Fruit fly (Drosophila melanogaster) whole organism, embryonic: ENCODE results near the gene mRpL15.

Experiments used
- B-H2 ChIP-seq: fragments of 200-800 bp; sonication (Bioruptor generic); optimal IDR thresholded peaks from 2 replicates; lab custom pipeline; 2018; ENCODE audit warnings: missing biosample characterization, mild to moderate bottlenecking, missing genetic modification characterization
- CG12104 ChIP-seq: fragments of 200-800 bp; sonication (Bioruptor generic); optimal IDR thresholded peaks from 3 replicates; lab custom pipeline; 2016; ENCODE audit warnings: missing biosample characterization, missing genetic modification characterization
- CG12391 ChIP-seq: fragments of 200-800 bp; sonication (Bioruptor generic); optimal IDR thresholded peaks from 3 replicates; lab custom pipeline; 2018; ENCODE audit warnings: missing biosample characterization, mild to moderate bottlenecking, missing genetic modification characterization, moderate library complexity
- CG14667 ChIP-seq: fragments of 200-800 bp; sonication (Bioruptor generic); IDR thresholded peaks from 2 replicates; pipeline ENCODE4 v1.3.6; 2022; ENCODE audit warnings: missing biosample characterization, missing genetic modification characterization
- CG14965 ChIP-seq: fragments of 200-800 bp; sonication (Bioruptor generic); optimal IDR thresholded peaks from 2 replicates; lab custom pipeline; 2016; ENCODE audit warnings: missing biosample characterization, missing genetic modification characterization, borderline replicate concordance
- CG15073 ChIP-seq: fragments of 200-800 bp; sonication (Bioruptor generic); optimal IDR thresholded peaks from 2 replicates; lab custom pipeline; 2016; ENCODE audit warnings: missing biosample characterization, missing genetic modification characterization
- CG17385 ChIP-seq: fragments of 200-800 bp; sonication (Bioruptor generic); optimal IDR thresholded peaks from 3 replicates; lab custom pipeline; 2018; ENCODE audit warnings: missing biosample characterization, mild to moderate bottlenecking, missing genetic modification characterization
- CG4424 ChIP-seq: fragments of 200-800 bp; sonication (Bioruptor generic); optimal IDR thresholded peaks from 3 replicates; lab custom pipeline; 2016; ENCODE audit warnings: missing biosample characterization, missing genetic modification characterization
- CG6765 ChIP-seq: fragments of 200-800 bp; sonication (Bioruptor generic); optimal IDR thresholded peaks from 3 replicates; lab custom pipeline; 2017; ENCODE audit warnings: missing biosample characterization, mild to moderate bottlenecking, missing genetic modification characterization
- CG7357 ChIP-seq: fragments of 200-800 bp; sonication (Bioruptor generic); IDR thresholded peaks from 3 replicates; pipeline ENCODE4 v1.3.6; 2022; ENCODE audit warnings: missing biosample characterization, missing genetic modification characterization
- CG9727 ChIP-seq: fragments of 200-800 bp; sonication (Bioruptor generic); optimal IDR thresholded peaks from 3 replicates; lab custom pipeline; 2017; ENCODE audit warnings: missing biosample characterization, mild to moderate bottlenecking, missing genetic modification characterization
- CkIIα-i1 ChIP-seq: fragments of 200-800 bp; sonication (Bioruptor generic); IDR thresholded peaks from 2 replicates; pipeline ENCODE4 v1.3.6; 2022; ENCODE audit warnings: missing biosample characterization, missing genetic modification characterization
- CoRest ChIP-seq: fragments of 200-800 bp; sonication (Bioruptor generic); optimal IDR thresholded peaks from 3 replicates; lab custom pipeline; 2018; ENCODE audit warnings: missing biosample characterization, mild to moderate bottlenecking, missing genetic modification characterization, moderate library complexity
- Dref ChIP-seq: fragments of 200-800 bp; sonication (Bioruptor generic); IDR thresholded peaks from 2 replicates; pipeline ENCODE4 v1.3.6; 2022; ENCODE audit warnings: missing biosample characterization, missing genetic modification characterization
- E2f2 ChIP-seq: fragments of 200-800 bp; sonication (Bioruptor generic); IDR thresholded peaks from 2 replicates; pipeline ENCODE4 v1.3.6; 2022; ENCODE audit warnings: missing biosample characterization, missing genetic modification characterization
- Eip74EF ChIP-seq, 2 experiments: fragments of 200-800 bp in 1 of 2; fragments of >200 bp in 1 of 2; sonication (Bioruptor generic) in 1 of 2; optimal IDR thresholded peaks; 2 replicates each; lab custom pipeline; 2017 to 2019; ENCODE audit warnings: missing biosample characterization in 2 of 2, missing genetic modification characterization in 2 of 2, mild to moderate bottlenecking in 1 of 2, moderate library complexity in 1 of 2
- HLH54F ChIP-seq: fragments of 200-800 bp; sonication (Bioruptor generic); optimal IDR thresholded peaks from 3 replicates; lab custom pipeline; 2016; ENCODE audit warnings: missing biosample characterization, missing genetic modification characterization
- Kr ChIP-seq: fragments of 200-800 bp; sonication (Bioruptor generic); optimal IDR thresholded peaks from 2 replicates; lab custom pipeline; 2017; ENCODE audit warnings: missing biosample characterization, mild to moderate bottlenecking, missing genetic modification characterization
- MBD-R2 ChIP-seq: fragments of 200-800 bp; sonication (Bioruptor generic); IDR thresholded peaks from 2 replicates; pipeline ENCODE4 v1.3.6; 2022; ENCODE audit warnings: missing biosample characterization, missing genetic modification characterization
- Mad ChIP-seq: fragments of 200-800 bp; sonication (Bioruptor generic); optimal IDR thresholded peaks from 2 replicates; lab custom pipeline; 2016; ENCODE audit warnings: missing biosample characterization, missing genetic modification characterization
- Med ChIP-seq: fragments of 200-800 bp; sonication (Bioruptor generic); peaks from one replicate; lab custom pipeline; 2016; ENCODE audit warnings: missing biosample characterization, missing genetic modification characterization, mild to moderate bottlenecking, inconsistent platforms, moderate library complexity
- Meics ChIP-seq: fragments of 200-800 bp; sonication (Bioruptor generic); optimal IDR thresholded peaks from 2 replicates; lab custom pipeline; 2017; ENCODE audit warnings: missing biosample characterization, mild to moderate bottlenecking, missing genetic modification characterization
- NFAT ChIP-seq: fragments of 200-800 bp; sonication (Bioruptor generic); IDR thresholded peaks from 2 replicates; pipeline ENCODE4 v1.3.6; 2022; ENCODE audit warnings: missing biosample characterization, missing genetic modification characterization
- Nf-YA ChIP-seq: fragments of 200-800 bp; sonication (Bioruptor generic); IDR thresholded peaks from 2 replicates; pipeline ENCODE4 v1.3.6; 2022; ENCODE audit warnings: missing biosample characterization, missing genetic modification characterization
- NfI ChIP-seq: fragments of 200-800 bp; sonication (Bioruptor generic); optimal IDR thresholded peaks from 3 replicates; lab custom pipeline; 2018; ENCODE audit warnings: missing biosample characterization, mild to moderate bottlenecking, missing genetic modification characterization, moderate library complexity
- PHDP ChIP-seq: fragments of 200-800 bp; sonication (Bioruptor generic); optimal IDR thresholded peaks from 3 replicates; lab custom pipeline; 2018; ENCODE audit warnings: missing biosample characterization, mild to moderate bottlenecking, missing genetic modification characterization, moderate library complexity
- Scr ChIP-seq: fragments of 200-800 bp; sonication (Bioruptor generic); IDR thresholded peaks from 2 replicates; pipeline ENCODE4 v1.3.6; 2022; ENCODE audit warnings: missing biosample characterization, missing genetic modification characterization; ENCODE audit not compliant: partially characterized antibody
- Stat92E ChIP-seq, 3 experiments: fragments of >200 bp in 2 of 3; fragments of 200-800 bp in 1 of 3; sonication (Bioruptor generic) in 1 of 3; optimal IDR thresholded peaks; 2 replicates each; lab custom pipeline; 2017 to 2019; ENCODE audit warnings: missing biosample characterization in 3 of 3, missing genetic modification characterization in 3 of 3, mild to moderate bottlenecking in 1 of 3, moderate library complexity in 1 of 3
- Trl ChIP-seq, 3 experiments: fragments of >200 bp in 2 of 3; fragments of 200-800 bp in 1 of 3; sonication (Bioruptor generic) in 1 of 3; optimal IDR thresholded peaks; 2 replicates in 1 of 3; 3 replicates in 2 of 3; lab custom pipeline; 2016 to 2017; ENCODE audit warnings: missing biosample characterization in 1 of 3, missing genetic modification characterization in 1 of 3
- amos ChIP-seq: fragments of 200-800 bp; sonication (Bioruptor generic); IDR thresholded peaks from 2 replicates; pipeline ENCODE4 v1.3.6; 2022; ENCODE audit warnings: missing biosample characterization, missing genetic modification characterization; ENCODE audit not compliant: partially characterized antibody
- cad ChIP-seq: fragments of >200 bp; optimal IDR thresholded peaks from 2 replicates; lab custom pipeline; 2017; ENCODE audit warnings: missing biosample characterization, missing genetic modification characterization
- chinmo ChIP-seq: fragments of 200-800 bp; sonication (Bioruptor generic); IDR thresholded peaks from 4 replicates; pipeline ENCODE4 v1.3.6; 2022; ENCODE audit warnings: missing biosample characterization, missing genetic modification characterization; ENCODE audit not compliant: partially characterized antibody
- dati ChIP-seq: fragments of 200-800 bp; sonication (Bioruptor generic); IDR thresholded peaks from 2 replicates; pipeline ENCODE4 v1.3.6; 2022; ENCODE audit warnings: missing biosample characterization, missing genetic modification characterization
- dysf ChIP-seq: fragments of 200-800 bp; sonication (Bioruptor generic); IDR thresholded peaks from 3 replicates; pipeline ENCODE4 v1.3.6; 2022; ENCODE audit warnings: missing biosample characterization, missing genetic modification characterization
- ewg ChIP-seq: fragments of 200-800 bp; sonication (Bioruptor generic); optimal IDR thresholded peaks from 3 replicates; lab custom pipeline; 2017; ENCODE audit warnings: mild to moderate bottlenecking, missing biosample characterization, missing genetic modification reagents, missing genetic modification characterization
- fu2 ChIP-seq: fragments of 200-800 bp; sonication (Bioruptor generic); optimal IDR thresholded peaks from 2 replicates; lab custom pipeline; 2016; ENCODE audit warnings: missing biosample characterization, missing genetic modification characterization
- grau ChIP-seq: fragments of 200-800 bp; optimal IDR thresholded peaks from 3 replicates; lab custom pipeline; 2019; ENCODE audit warnings: missing biosample characterization, mild to moderate bottlenecking, missing genetic modification characterization, moderate library complexity
- hkb ChIP-seq, 2 experiments: fragments of 200-800 bp in 1 of 2; fragments of >200 bp in 1 of 2; sonication (Bioruptor generic) in 1 of 2; IDR thresholded peaks in 1 of 2; optimal IDR thresholded peaks in 1 of 2; 2 replicates each; pipeline versions ENCODE4 v1.3.6 to Lab custom; 2017 to 2022; ENCODE audit warnings: missing biosample characterization in 1 of 2, missing genetic modification characterization in 1 of 2
- jumu ChIP-seq: fragments of 200-800 bp; sonication (Bioruptor generic); optimal IDR thresholded peaks from 3 replicates; lab custom pipeline; 2016; ENCODE audit warnings: missing biosample characterization, missing genetic modification characterization
- mld ChIP-seq: fragments of 200-800 bp; sonication (Bioruptor generic); IDR thresholded peaks from 3 replicates; pipeline ENCODE4 v1.3.6; 2022; ENCODE audit warnings: missing biosample characterization, missing genetic modification characterization; ENCODE audit not compliant: partially characterized antibody
- oc ChIP-seq: fragments of 200-800 bp; sonication (Bioruptor generic); optimal IDR thresholded peaks from 2 replicates; lab custom pipeline; 2018; ENCODE audit warnings: missing biosample characterization, mild to moderate bottlenecking, missing genetic modification characterization, moderate library complexity
- onecut ChIP-seq: fragments of 200-800 bp; sonication (Bioruptor generic); IDR thresholded peaks from 2 replicates; pipeline ENCODE4 v1.3.6; 2022; ENCODE audit warnings: missing biosample characterization, missing genetic modification characterization
- toy ChIP-seq: fragments of 200-800 bp; sonication (Bioruptor generic); IDR thresholded peaks from 2 replicates; pipeline ENCODE4 v1.3.6; 2022; ENCODE audit warnings: missing biosample characterization, missing genetic modification characterization
- unc-4 ChIP-seq: fragments of 200-800 bp; sonication (Bioruptor generic); IDR thresholded peaks from 2 replicates; pipeline ENCODE4 v1.3.6; 2022; ENCODE audit warnings: missing biosample characterization, missing genetic modification characterization; ENCODE audit not compliant: partially characterized antibody
- unpg ChIP-seq: fragments of 200-800 bp; sonication (Bioruptor generic); optimal IDR thresholded peaks from 3 replicates; lab custom pipeline; 2018; ENCODE audit warnings: missing biosample characterization, mild to moderate bottlenecking, missing genetic modification characterization, moderate library complexity
- vvl ChIP-seq: fragments of 200-800 bp; sonication (Bioruptor generic); IDR thresholded peaks from 2 replicates; pipeline ENCODE4 v1.3.6; 2022; ENCODE audit warnings: missing biosample characterization, missing genetic modification characterization

mRpL15 gene

DNA sequence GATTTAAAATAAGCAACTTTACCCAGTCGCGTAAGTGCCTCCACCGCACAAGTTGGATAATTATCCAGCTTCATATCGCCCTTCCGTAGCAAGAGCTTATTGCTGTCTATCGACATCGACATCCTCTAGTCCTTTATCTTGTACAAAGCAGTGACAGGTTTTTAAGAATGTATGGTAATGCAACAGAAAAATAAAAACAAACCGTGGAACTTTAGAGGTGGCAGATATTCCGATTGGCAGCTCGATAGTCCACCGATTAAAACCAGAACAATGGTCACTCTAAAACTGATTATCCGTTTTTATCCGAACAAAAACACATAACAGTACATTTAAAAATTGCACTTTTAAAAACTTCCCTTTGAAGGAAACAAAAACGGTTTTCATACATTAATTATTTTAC is 8.6 kb downstream of the mRpL15 start, which contains the start of gene CG5274 (continued):
- TF ChIP-seq amos (GFP tag; lab: Robert Waterston, UW): peak; percentile 58; the same call in 1 of the 2 replicates

DNA sequence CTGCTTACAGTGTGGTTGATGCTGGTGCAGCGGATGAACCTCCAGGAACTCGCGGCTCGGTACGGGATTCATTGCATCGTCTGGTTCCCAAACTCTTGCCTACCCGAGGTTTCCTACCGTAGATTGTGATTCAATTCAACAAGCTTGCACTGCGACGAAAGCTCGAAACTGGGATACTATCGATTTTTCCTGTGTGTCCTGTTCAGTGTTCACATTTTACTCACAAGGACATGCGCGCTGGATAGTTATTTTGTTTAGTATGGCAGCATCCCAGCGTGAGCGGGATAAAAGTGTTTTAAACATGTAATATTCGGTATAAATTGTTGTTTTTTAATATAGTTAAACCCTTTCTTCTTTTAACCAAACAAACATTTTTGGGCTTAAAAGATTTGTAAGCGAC is 10.1 kb downstream of the mRpL15 start, which contains the start of gene CG5282:
TSS of gene CG5282 (minus strand) at position 184 of the 400 bp plus-strand sequence.
- no peak for TF ChIP-seq Mad
- TF ChIP-seq CG14965: no peak
- TF ChIP-seq mld: no peak
- no peak for TF ChIP-seq dysf (GFP tag; lab: Robert Waterston, UW)
- no peak for TF ChIP-seq E2f2 (GFP tag; lab: Robert Waterston, UW)
- no peak for TF ChIP-seq CG12104
- TF ChIP-seq MBD-R2: peak; percentile 50; the same call in 1 of the 2 replicates
- TF ChIP-seq ewg (GFP tag; lab: Kevin White, UChicago): peak; percentile 90
- no peak for TF ChIP-seq unc-4 (GFP tag; lab: Robert Waterston, UW)
- TF ChIP-seq toy (GFP tag; lab: Robert Waterston, UW): no peak
- TF ChIP-seq CkIIα-i1: no peak
- TF ChIP-seq onecut (GFP tag; lab: Robert Waterston, UW): peak; percentile 95
- TF ChIP-seq, all 482 proteins: peak for 3

dm6 chr3L:20413304-20413703 is 22.7 kb downstream of the mRpL15 start, which contains the start of gene zye:
Gene zye, plus strand, starts transcription at chr3L:20413604.
- TF ChIP-seq Mad (no peak), CG15073 (GFP tag; lab: Kevin White, UChicago) (no peak), Kr (no peak), CG14667 (no peak), CG9727 (no peak), vvl (GFP tag; lab: Robert Waterston, UW) (no peak), Dref (GFP tag; lab: Robert Waterston, UW) (no peak), Stat92E (GFP tag; optimal IDR thresholded peaks at IDR 0.05; lab: Kevin White, UChicago) (no peak), Trl (optimal IDR thresholded peaks at IDR 0.05; lab: Kevin White, UChicago) (no peak), Trl (GFP tag; optimal IDR thresholded peaks at IDR 0.05; lab: Kevin White, UChicago) (no peak), grau (no peak), NFAT (GFP tag; lab: Robert Waterston, UW) (no peak), oc (tag; lab: Kevin White, UChicago) (no peak)

dm6 chr3L:20410780-20411179 is 25.2 kb downstream of the mRpL15 start:
- TF ChIP-seq B-H2 (GFP tag; lab: Kevin White, UChicago) (peak; percentile 24), CG6765 (GFP tag; lab: Kevin White, UChicago) (peak; percentile 17), PHDP (tag; lab: Kevin White, UChicago) (peak; percentile 35), Scr (GFP tag; lab: Robert Waterston, UW) (no peak), Nf-YA (GFP tag; lab: Robert Waterston, UW) (no peak), unpg (GFP tag; lab: Kevin White, UChicago) (peak; percentile 42), jumu (GFP tag; lab: Kevin White, UChicago) (no peak), HLH54F (GFP tag; lab: Kevin White, UChicago) (no peak), cad (no peak), CG4424 (no peak), hkb (optimal IDR thresholded peaks at IDR 0.05; lab: Kevin White, UChicago) (no peak), hkb (GFP tag; IDR thresholded peaks at IDR 0.05; lab: Robert Waterston, UW) (0 out of 2 replicates have a peak, but pooled peaks have one; percentile 20), CG17385 (GFP tag; lab: Kevin White, UChicago) (peak; percentile 22), onecut (GFP tag; lab: Robert Waterston, UW) (no peak), chinmo (GFP tag; lab: Robert Waterston, UW) (no peak), Meics (peak; percentile 8), CoRest (tag; lab: Kevin White, UChicago) (no peak), NfI (peak; percentile 10), Med (GFP tag; lab: Kevin White, UChicago) (peak; percentile 63), CG7357 (GFP tag; lab: Robert Waterston, UW) (no peak), CG12391 (tag; lab: Kevin White, UChicago) (peak; percentile 4), Eip74EF (GFP tag; optimal IDR thresholded peaks at IDR 0.05; lab: Kevin White, UChicago) (peak in 1 of 2 experiments; percentile 52), dati (GFP tag; lab: Robert Waterston, UW) (no peak), fu2 (GFP tag; lab: Kevin White, UChicago) (no peak)
